Fruit fly (Drosophila melanogaster) Kc167 (cell line): ENCODE data around the gene Ac76E.

Experiments
- Myc ChIP-seq: fragments of >200 bp; optimal IDR thresholded peaks from 2 replicates; lab custom pipeline; 2017; ENCODE audit warnings: missing external identifiers
- Sin3A ChIP-seq: fragments of >200 bp; optimal IDR thresholded peaks from 2 replicates; lab custom pipeline; 2018; ENCODE audit warnings: missing external identifiers
- h ChIP-seq: fragments of >200 bp; optimal IDR thresholded peaks from 3 replicates; lab custom pipeline; 2018; ENCODE audit warnings: missing external identifiers
- insv ChIP-seq: fragments of >200 bp; optimal IDR thresholded peaks from 3 replicates; lab custom pipeline; 2018; ENCODE audit warnings: missing external identifiers
- psq ChIP-seq: fragments of >200 bp; optimal IDR thresholded peaks from 2 replicates; lab custom pipeline; 2017; ENCODE audit warnings: missing external identifiers
- ttk ChIP-seq: sonication (Bioruptor generic); optimal IDR thresholded peaks from 2 replicates; lab custom pipeline; 2017; ENCODE audit warnings: missing external identifiers

The Ac76E gene

DNA sequence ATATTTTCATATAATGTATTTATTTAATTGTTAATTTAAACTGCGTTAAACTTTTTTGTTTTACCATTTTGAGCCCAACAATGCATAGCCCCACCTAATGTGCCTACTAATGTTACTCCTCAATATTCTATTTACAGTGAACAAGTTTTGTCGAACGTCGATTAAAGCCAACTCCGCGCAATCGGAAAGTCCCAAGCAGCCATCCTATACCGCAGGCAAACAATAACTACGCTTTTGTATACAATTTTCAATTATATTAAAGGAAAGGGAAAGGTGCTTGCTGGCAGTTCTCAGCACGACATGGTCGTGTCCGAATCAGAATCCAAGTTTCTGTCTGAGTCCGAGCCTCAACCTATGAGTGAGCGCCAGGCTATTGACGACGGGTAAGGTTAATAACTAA is 42.3 kb downstream of the Ac76E start, which contains the start of gene CG17732:
TSS of gene CG17732 (plus strand) at position 301 of the 400 bp plus-strand sequence.
- TF ChIP-seq insv (no peak), ttk (lab: Kevin White, UChicago) (no peak), h (lab: Kevin White, UChicago) (no peak), psq (lab: Kevin White, UChicago) (no peak), Myc (lab: Kevin White, UChicago) (no peak), Sin3A (lab: Kevin White, UChicago) (no peak)

DNA sequence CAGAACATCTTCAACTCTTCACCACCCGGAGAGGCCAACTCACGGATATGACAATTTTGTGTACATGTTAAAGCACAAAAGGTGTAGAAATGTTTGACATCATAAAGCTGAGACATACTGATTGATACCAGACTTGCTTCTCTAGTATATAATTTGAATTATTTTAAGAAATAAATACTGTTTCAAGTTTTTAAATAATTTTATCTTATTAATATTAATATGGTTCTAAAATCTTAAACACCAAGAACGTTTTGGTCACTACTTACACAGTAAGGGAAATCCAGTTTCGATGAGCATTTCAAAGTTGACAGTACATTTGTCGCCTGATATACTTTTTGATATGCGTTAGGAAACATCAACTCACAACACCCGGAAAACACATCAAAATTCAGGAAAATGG is 46.7 kb downstream of the Ac76E start, which contains the start of the genes hale and schuy:
TSS of gene hale (minus strand) at position 101 of the 400 bp plus-strand sequence.
TSS of gene schuy (plus strand) at position 326 of the 400 bp plus-strand sequence.
- TF ChIP-seq Myc (lab: Kevin White, UChicago) (no peak), psq (lab: Kevin White, UChicago) (no peak), h (lab: Kevin White, UChicago) (no peak)

DNA sequence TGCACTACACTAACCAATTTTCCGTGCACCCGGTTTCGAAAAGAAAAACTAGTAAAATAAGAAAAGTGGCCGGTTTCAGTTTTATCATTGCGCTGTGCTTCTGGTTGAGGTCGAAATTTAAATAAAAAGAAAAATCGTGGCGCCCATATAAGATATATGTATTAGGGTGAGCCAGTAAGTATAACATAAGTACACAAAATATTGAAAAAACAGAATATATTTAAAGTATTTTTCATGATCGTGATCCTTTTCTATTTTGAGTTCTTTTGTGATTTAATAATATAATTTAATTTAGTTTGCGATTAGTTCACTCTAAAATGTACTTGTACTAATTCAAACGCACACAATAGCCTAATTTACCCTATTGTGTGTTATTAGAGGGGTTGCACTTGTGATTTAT is 49.8 kb downstream of the Ac76E start, which contains the start of gene Csas:
TSS of gene Csas (minus strand) at position 101 of the 400 bp plus-strand sequence.
- TF ChIP-seq psq (lab: Kevin White, UChicago) = no peak
- TF ChIP-seq insv = no peak
- no peak for TF ChIP-seq ttk (lab: Kevin White, UChicago)
- no peak for TF ChIP-seq h (lab: Kevin White, UChicago)

DNA sequence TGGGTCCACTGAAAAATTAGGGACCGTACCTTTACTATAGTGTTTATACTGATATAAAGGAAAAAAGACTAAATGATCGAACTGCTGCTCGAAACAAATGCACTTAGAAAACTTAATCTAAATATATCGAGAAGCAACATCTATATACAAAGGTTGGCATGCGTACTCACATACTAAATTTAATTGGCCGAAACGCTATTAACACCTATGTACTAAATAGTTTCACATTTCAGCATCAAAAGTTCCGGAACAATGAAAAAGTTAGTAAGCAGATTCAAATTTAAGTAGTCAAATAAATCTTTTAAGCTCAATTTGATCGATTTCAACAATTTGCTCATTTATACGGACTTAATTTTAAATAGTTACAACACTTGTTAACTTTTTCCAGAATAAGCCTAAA is 52.0 kb downstream of the Ac76E start, which contains the start of gene fln:
TSS of gene fln (minus strand) at position 101 of the 400 bp plus-strand sequence.
- no peak for TF ChIP-seq psq (lab: Kevin White, UChicago)
- TF ChIP-seq ttk (lab: Kevin White, UChicago) = no peak
- TF ChIP-seq Sin3A (lab: Kevin White, UChicago) = no peak
- TF ChIP-seq Myc (lab: Kevin White, UChicago) = no peak
- no peak for TF ChIP-seq insv
- TF ChIP-seq h (lab: Kevin White, UChicago) = no peak

DNA sequence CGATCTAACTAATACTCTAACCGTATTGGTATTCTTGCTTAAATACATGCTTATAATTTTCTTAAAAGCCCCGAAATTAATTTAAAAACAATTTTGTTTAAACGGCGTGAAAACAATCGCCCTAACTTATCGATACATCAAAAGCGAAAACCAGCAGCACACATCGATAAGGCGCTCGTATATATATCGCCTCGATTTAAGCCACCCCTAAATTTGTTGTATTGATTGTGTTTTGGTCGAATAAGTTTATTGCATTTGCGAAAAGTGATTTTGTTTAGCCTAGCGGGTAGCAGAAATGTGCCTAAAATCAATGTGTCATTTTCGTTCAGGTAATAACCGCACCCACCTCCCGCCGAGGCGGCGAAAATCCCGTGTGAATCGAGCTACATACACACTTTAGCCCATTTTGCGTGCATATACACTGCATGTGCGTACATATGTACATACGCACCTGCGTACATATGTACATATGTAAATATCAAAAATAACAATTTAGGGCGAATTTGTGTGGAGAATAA is 52.7 kb downstream of the Ac76E start, which contains the start of the genes CG7646 and Nca:
TSS of gene CG7646 (plus strand) at position 174 of the 518 bp plus-strand sequence.
TSS of gene Nca (plus strand) at position 174 of the 518 bp plus-strand sequence.
- TF ChIP-seq psq (lab: Kevin White, UChicago) = no peak
- TF ChIP-seq Myc (lab: Kevin White, UChicago) = no peak
- no peak for TF ChIP-seq insv
- no peak for TF ChIP-seq ttk (lab: Kevin White, UChicago)
- no peak for TF ChIP-seq Sin3A (lab: Kevin White, UChicago)
- no peak for TF ChIP-seq h (lab: Kevin White, UChicago)

DNA sequence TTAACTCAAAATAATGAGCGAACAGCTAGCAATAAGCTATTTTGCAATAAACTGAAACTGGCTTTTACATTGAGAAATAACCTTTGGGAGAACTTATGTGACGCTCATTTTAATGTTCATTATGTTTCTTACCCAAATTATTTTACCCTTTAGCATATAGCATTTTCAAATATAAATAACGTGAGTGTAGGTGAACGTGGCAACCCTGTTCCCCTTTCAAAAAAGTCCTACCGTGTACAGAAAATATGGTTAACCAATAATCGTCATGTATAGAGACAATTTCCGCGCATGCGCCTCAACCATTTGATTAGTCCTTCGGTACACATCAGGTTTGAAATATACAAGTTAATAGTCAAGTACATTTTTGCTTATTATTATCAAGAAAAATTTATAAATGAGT is 54.9 kb downstream of the Ac76E start:
- TF ChIP-seq Sin3A (lab: Kevin White, UChicago) = no peak

DNA sequence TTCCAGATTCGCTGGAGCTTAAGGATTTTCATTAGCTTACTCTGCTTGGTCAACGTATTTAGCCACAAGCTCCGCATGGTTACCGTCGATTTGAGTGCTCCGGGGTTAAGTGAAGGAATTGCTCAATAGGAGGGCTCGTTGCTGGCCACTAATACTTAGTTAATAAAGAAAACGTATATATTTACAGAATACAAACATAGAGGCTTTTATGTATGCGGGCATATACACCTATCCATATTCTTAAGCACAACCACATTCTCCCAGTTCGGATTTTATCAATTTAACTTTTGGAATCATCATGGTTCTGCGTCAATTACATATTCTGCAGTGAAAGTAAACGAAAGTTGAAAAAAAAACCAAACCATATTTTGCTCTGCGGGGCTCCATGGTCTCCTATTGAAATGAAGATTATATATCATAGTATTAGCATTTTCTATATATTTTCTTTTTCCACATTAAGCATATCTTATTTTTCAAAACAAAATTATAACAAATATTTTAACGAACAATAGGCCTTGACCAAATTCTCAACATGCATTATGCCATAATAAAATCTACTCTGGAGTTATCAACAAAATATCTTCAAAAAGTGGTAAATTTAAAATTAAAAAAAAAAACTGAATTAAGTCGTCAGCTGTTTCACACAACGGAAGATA is 61.1 kb downstream of the Ac76E start, which contains the start of the genes Tom20 and Gabat:
TSS of gene Tom20 (plus strand) at position 564 of the 656 bp plus-strand sequence.
TSS of gene Gabat (minus strand) at position 606 of the 656 bp plus-strand sequence.
- TF ChIP-seq Myc (lab: Kevin White, UChicago) = no peak
- TF ChIP-seq ttk (lab: Kevin White, UChicago) = no peak
- TF ChIP-seq insv = no peak
- TF ChIP-seq Sin3A (lab: Kevin White, UChicago) = no peak
- TF ChIP-seq psq (lab: Kevin White, UChicago) = no peak
- TF ChIP-seq h (lab: Kevin White, UChicago) = no peak

DNA sequence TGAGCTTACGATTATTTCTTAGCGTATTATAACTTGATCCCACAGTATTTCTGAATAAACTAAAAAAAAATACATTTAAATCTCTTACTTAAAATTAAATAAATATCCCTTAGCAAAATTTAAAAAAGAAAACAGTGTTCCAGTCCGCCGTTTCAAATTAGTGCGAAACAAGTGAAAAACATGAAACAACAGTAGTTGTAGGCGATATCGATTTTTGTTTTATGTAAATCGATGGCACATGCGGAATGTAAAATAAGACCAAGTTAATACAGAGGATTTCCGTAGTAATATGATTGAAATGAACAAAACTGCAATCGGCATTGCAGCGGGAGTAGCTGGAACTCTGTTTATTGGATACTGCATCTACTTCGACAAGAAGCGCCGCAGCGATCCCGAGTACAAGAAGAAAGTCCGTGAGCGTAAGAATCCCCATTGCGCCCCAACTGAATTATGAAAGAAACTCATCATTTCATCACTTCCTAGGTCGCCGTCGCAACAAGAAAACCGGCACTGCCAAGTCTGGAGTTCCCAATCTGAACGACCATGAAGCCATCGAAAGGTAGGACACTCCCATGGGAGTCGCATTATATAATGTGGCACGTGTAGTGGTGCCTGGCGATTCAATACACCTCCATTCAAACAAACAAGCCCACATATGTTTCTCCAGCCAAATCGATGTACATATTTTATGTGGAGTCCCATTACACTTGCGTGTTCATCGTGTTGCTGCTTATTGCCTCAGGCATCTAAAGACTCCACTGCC is 62.0 kb downstream of the Ac76E start:
- TF ChIP-seq insv = no peak
- TF ChIP-seq psq (lab: Kevin White, UChicago) = no peak
- no peak for TF ChIP-seq h (lab: Kevin White, UChicago)
- no peak for TF ChIP-seq ttk (lab: Kevin White, UChicago)
- TF ChIP-seq Sin3A (lab: Kevin White, UChicago) = no peak
- no peak for TF ChIP-seq Myc (lab: Kevin White, UChicago)

DNA sequence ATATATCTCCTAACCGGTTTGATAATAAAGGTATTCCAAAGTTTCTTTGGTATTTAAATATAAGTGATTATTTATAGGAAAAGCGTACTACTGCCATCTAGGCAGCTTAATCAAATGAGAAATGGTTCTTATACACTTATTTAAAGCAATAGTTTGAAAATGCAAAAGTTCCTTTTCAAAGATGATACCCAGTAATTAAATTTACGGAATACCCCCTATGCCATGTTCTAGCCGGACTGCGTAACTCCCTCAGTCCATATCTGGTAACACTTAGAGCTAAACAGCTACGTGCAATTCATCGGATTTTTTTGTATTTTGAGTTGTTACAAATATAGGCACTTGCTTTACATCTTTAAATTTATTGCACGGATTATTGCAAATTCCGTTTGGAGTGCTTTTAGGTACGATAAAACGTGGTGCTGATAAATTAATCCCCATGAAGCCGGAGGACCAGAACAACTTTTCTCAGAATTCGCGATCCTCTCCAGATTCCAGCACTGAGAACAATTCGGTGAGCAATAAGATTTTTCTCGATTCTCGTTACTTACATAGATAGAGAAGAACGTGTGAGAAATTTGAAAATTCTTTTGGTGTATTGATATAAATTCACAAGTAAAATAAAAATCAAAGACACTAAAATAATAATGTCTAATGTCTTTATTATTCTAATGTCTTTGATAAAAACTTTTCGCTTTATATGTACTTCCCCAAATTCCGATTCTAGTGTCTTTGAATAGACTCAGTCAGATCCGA is 63.6 kb downstream of the Ac76E start, which contains the start of gene CG7668:
TSS of gene CG7668 (plus strand) at position 255 of the 753 bp plus-strand sequence.
- TF ChIP-seq h (lab: Kevin White, UChicago) (no peak), insv (no peak), ttk (lab: Kevin White, UChicago) (no peak), Myc (lab: Kevin White, UChicago) (no peak), psq (lab: Kevin White, UChicago) (no peak), Sin3A (lab: Kevin White, UChicago) (no peak)

DNA sequence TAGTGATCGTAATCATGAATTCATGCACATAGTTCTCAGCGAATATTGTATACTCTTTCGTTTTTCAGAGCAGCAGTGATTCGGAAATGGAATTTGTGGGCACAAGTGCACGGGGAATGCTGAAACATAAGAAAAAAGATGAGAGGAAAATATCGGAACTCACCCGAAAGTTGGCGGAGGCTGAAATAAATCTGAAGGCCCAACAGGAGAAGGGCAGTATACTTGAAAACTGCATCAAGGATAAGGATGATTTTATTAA is 64.1 kb downstream of the Ac76E start:
- no peak for TF ChIP-seq h (lab: Kevin White, UChicago)
- TF ChIP-seq psq (lab: Kevin White, UChicago) = no peak
- no peak for TF ChIP-seq Sin3A (lab: Kevin White, UChicago)
- TF ChIP-seq insv = no peak
- no peak for TF ChIP-seq ttk (lab: Kevin White, UChicago)
- TF ChIP-seq Myc (lab: Kevin White, UChicago) = no peak

DNA sequence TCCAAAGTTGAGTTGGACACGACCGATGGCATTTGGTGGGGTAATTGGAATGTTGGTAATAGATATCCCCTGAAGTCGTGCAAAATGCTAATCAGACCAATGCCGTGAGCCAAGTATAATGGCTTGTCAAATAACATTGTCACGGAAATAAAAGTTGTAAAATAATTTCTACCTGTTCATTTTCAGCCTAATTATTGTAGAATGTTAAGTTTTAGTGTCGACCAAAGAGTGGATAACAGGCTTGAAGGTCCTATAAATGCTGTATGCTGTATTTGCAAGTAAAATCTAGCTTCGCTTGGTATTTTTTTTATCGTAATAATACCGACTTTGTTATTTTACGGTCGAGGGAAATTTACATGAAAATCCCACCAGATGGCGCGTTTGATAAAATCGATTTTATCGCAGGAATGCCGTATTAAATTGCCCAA is 65.4 kb downstream of the Ac76E start:
- TF ChIP-seq psq (lab: Kevin White, UChicago) (no peak), insv (no peak), Myc (lab: Kevin White, UChicago) (no peak), Sin3A (lab: Kevin White, UChicago) (no peak), h (lab: Kevin White, UChicago) (no peak), ttk (lab: Kevin White, UChicago) (no peak)
